Fruit fly (Drosophila melanogaster): ENCODE data around the gene CG4291.

DNA sequence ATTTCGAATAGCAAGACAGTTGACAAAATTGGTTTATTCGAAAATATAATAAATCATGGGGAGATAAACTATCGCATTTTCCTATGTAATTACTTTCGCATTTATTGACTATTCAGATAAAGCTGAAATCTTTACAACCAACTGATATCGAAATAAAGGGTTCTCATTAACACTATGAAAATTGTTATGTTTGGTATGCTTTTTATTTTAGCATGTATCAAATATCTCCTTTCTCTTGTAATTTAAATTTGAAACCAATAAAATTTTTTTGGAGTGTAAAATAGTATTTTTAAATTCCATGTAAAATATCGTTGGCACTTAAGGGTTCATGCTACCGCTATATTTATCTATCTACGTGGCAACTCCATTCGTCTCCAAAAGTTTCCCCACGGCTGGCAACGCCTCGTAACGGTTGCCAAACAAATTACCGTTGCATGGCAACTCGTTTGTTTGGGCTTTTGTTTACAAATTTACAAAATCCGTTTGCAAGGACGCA lies 2.6 kb upstream of the CG4291 start, which contains the start of gene CG13949:
- no peak for TF ChIP-seq CG8478 (optimal IDR thresholded peaks at IDR 0.05)
- peak; percentile 59 to 78 for TF ChIP-seq CTCF (optimal IDR thresholded peaks at IDR 0.05)

All from S2 (cell line).